Worm (Caenorhabditis elegans): ENCODE data around the gene F26G1.11.

DNA sequence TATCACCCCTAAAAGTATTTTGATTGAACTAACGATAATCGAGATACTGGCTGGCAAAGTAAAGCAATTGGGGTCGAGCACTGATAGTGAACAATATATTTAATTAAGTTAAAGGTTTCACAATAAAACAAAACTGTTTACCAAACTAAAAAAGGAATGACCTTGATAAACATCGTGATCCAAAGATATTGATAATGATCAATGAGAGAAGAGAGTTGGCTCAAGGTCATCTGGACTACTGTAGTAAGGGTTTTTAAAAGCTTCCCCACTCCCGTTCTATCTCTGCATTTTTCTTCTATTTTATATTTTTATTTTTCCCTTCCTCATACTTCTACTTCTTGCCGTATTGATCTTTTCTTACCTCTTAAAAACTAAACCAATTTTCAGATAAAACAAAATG, 27.4 kb upstream of the F26G1.11 start, which contains the start of gene F41C3.2:
- TF ChIP-seq W03F9.2 (tag; optimal IDR thresholded peaks at IDR 0.05) (no peak), him-1 (tag; optimal IDR thresholded peaks at IDR 0.05) (no peak), dao-5 (tag; optimal IDR thresholded peaks at IDR 0.05) (no peak)

All from whole organism, L4/young adult.